Worm (Caenorhabditis elegans) whole organism, L4/young adult: Measurements from ENCODE around the gene C43D7.8.

Source experiments
- W03F9.2 ChIP-seq: fragments of 150-350 bp; optimal IDR thresholded peaks from 2 replicates; lab custom pipeline; 2014; ENCODE audit warnings: missing biosample characterization, missing genetic modification characterization
- him-1 ChIP-seq: sonication (generic microtip); optimal IDR thresholded peaks from 2 replicates; lab custom pipeline; 2016; ENCODE audit warnings: missing genotype, missing genetic modification reagents, missing genetic modification characterization, missing compliant biosample characterization

DNA sequence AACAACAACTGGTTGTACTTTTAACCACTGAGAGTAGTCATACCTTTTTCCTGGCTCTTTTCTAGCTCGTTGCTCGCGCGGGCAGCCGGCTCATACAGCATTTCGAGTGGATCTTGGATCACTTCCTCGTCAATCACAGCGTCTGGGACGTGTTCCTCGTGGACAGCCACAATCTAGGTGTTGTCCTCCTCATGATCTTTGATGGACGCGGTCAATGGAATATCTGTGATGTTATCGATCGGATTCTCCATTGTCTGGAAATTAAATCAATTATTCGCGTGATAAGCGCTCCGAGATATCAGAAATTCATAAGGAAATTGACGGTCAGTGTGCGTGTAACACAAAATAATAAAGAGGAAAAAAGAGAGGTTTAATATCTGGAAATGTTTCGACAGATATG, 31.4 kb downstream of the C43D7.8 start, which contains the start of gene F21D9.8:
- no peak for TF ChIP-seq W03F9.2 (tag; lab: Kevin White, UChicago)
- no peak for TF ChIP-seq him-1
